Fruit fly (Drosophila melanogaster) whole organism, wandering third instar larva: ENCODE measurements around the gene RabX6.

ENCODE experiments used
- Dif ChIP-seq: fragments of 200-275, 200-300 bp; sonication (Bioruptor generic); optimal IDR thresholded peaks from 2 replicates; lab custom pipeline; 2018; ENCODE audit warnings: missing biosample characterization, missing genetic modification characterization; ENCODE audit not compliant: partially characterized antibody
- Jra ChIP-seq: sonication (Bioruptor generic); optimal IDR thresholded peaks from 2 replicates; lab custom pipeline; 2016; ENCODE audit warnings: missing biosample characterization, missing genetic modification characterization
- dsf ChIP-seq: sonication (Bioruptor generic); optimal IDR thresholded peaks from 2 replicates; lab custom pipeline; 2016; ENCODE audit warnings: missing biosample characterization, missing genetic modification characterization, borderline replicate concordance
- h ChIP-seq: fragments of 200-800 bp; sonication (Bioruptor generic); optimal IDR thresholded peaks from 3 replicates; lab custom pipeline; 2016; ENCODE audit warnings: missing biosample characterization, mild to moderate bottlenecking, missing genetic modification characterization
- lola ChIP-seq: fragments of >200 bp; optimal IDR thresholded peaks from 2 replicates; lab custom pipeline; 2017; ENCODE audit warnings: missing biosample characterization, missing genetic modification characterization
- pan ChIP-seq: fragments of >200 bp; optimal IDR thresholded peaks from 2 replicates; lab custom pipeline; 2017
- sv ChIP-seq: fragments of 200-800 bp; sonication (Bioruptor generic); optimal IDR thresholded peaks from 3 replicates; lab custom pipeline; 2016; ENCODE audit warnings: missing biosample characterization, missing genetic modification characterization

- TF ChIP-seq sv (GFP tag; lab: Kevin White, UChicago) (no peak), dsf (GFP tag; lab: Kevin White, UChicago) (no peak), pan (no peak), Jra (no peak), h (GFP tag; lab: Kevin White, UChicago) (no peak), lola (GFP tag; lab: Kevin White, UChicago) (no peak), Dif (no peak)
Measured at dm6 chr3L:703160-703793, 13.0 kb downstream of the RabX6 start.
